Worm (Caenorhabditis elegans) whole organism, midembryonic: Measurements from ENCODE around the gene dmd-3.

Source experiments
- T22C8.4 ChIP-seq: fragments of 200-800 bp; sonication (Bioruptor generic); IDR thresholded peaks from 2 replicates; pipeline ENCODE4 v1.3.6; 2022; ENCODE audit warnings: missing genetic modification characterization, missing compliant biosample characterization
- flt-1 ChIP-seq: fragments of 200-800 bp; sonication (Bioruptor generic); IDR thresholded peaks from 2 replicates; pipeline ENCODE4 v1.3.6; 2022; ENCODE audit warnings: missing genetic modification characterization, missing compliant biosample characterization
- klf-2 ChIP-seq: fragments of 200-800 bp; sonication (Bioruptor generic); conservative IDR thresholded peaks from 2 replicates; pipeline ENCODE4 v1.3.6; 2022; ENCODE audit warnings: missing genetic modification reagents, missing genetic modification characterization, missing compliant biosample characterization
- med-1 ChIP-seq: sonication (generic microtip); optimal IDR thresholded peaks from 2 replicates; lab custom pipeline; 2017; ENCODE audit warnings: missing genetic modification characterization, mild to moderate bottlenecking, missing compliant biosample characterization, antibody characterized with exemption, missing genetic modification reagents; ENCODE audit not compliant: insufficient read depth
- ref-1 ChIP-seq: fragments of 200-800 bp; sonication (Bioruptor generic); conservative IDR thresholded peaks from 2 replicates; pipeline ENCODE4 v1.3.6; 2022; ENCODE audit warnings: missing genetic modification reagents, missing genetic modification characterization, missing compliant biosample characterization
- tab-1 ChIP-seq: fragments of 200-800 bp; sonication (Bioruptor generic); IDR thresholded peaks from 2 replicates; pipeline ENCODE4 v1.3.6; 2022; ENCODE audit warnings: missing genetic modification characterization, missing compliant biosample characterization
- ztf-23 ChIP-seq: fragments of 200-800 bp; sonication (Bioruptor generic); IDR thresholded peaks from 2 replicates; pipeline ENCODE4 v1.3.6; 2022; ENCODE audit warnings: missing genetic modification reagents, missing genetic modification characterization, missing compliant biosample characterization
- ztf-29 ChIP-seq: fragments of 200-800 bp; sonication (Bioruptor generic); IDR thresholded peaks from 2 replicates; pipeline ENCODE4 v1.3.6; 2022; ENCODE audit warnings: missing genetic modification reagents, missing genetic modification characterization, missing compliant biosample characterization

- no peak for TF ChIP-seq T22C8.4 (GFP tag; lab: Robert Waterston, UW)
- TF ChIP-seq ztf-23 (GFP tag; lab: Robert Waterston, UW): no peak
- no peak for TF ChIP-seq med-1 (GFP tag; lab: Kevin White, UChicago)
- no peak for TF ChIP-seq ref-1
- TF ChIP-seq tab-1: no peak
- no peak for TF ChIP-seq klf-2 (GFP tag; lab: Robert Waterston, UW)
- TF ChIP-seq flt-1: no peak
- TF ChIP-seq ztf-29 (GFP tag; lab: Robert Waterston, UW): no peak
These were observed 19.5 kb upstream of the dmd-3 start, which contains the start of gene mrp-7 for ce11 chrV:19674543-19674942.
